Worm (Caenorhabditis elegans): ENCODE results near the gene ZK546.2.

ZK546.2 gene

DNA sequence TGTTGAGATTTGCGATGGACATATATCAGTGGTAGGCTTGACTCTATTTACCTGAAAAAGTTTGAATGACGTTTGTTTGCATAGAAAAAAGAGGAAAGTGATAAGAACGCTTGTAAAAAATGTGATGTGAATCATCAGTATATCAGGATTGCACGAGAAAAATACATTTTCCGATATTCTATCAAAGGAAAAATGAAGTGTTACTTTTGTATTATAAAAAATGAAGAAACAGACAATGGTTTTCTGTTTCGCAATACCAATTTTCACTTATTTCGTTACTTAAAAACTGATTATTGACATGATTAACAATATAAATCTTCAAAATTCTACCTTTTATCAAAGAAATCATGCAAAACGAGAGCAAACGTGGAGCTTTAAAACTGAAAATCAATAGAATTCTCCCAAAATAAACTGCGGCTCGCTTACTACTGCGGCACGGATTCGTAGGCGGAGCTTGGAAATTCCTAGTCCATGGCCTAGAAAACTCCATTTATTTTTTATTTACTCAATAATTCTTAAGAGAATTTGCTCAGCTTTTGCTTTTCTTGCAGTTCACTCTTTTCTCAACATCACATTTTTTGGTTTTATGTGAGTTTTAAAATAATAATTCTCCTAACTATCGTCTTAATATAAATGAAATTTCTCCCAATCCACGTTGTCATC lies 47.8 kb downstream of the ZK546.2 start, which contains the start of the genes eif-1 and vps-24 (continued):
- TF ChIP-seq ztf-4 (tag; optimal IDR thresholded peaks at IDR 0.05) (no peak), ceh-63 (GFP tag; optimal IDR thresholded peaks at IDR 0.05) (no peak), hlh-17 (GFP tag; optimal IDR thresholded peaks at IDR 0.05; ENCODE audit: borderline replicate concordance) (no peak), nhr-47 (tag; optimal IDR thresholded peaks at IDR 0.05) (peak; percentile 46), pqm-1 (tag; optimal IDR thresholded peaks at IDR 0.05) (no peak), alr-1 (tag; optimal IDR thresholded peaks at IDR 0.05; ENCODE audit: borderline replicate concordance) (no peak), sptf-1 (tag; optimal IDR thresholded peaks at IDR 0.05) (no peak), sox-4 (tag; optimal IDR thresholded peaks at IDR 0.05) (no peak), nhr-20 (tag; optimal IDR thresholded peaks at IDR 0.05) (peak; percentile 27), Y116A8C.19 (tag; optimal IDR thresholded peaks at IDR 0.05; ENCODE audit: borderline replicate concordance) (no peak), fos-1 (tag; optimal IDR thresholded peaks at IDR 0.05) (no peak), nhr-19 (GFP tag; conservative IDR thresholded peaks at IDR 0.05) (no peak), fkh-10 (GFP tag; optimal IDR thresholded peaks at IDR 0.05) (no peak), skn-1 (tag; optimal IDR thresholded peaks at IDR 0.05) (peak; percentile 2), nhr-77 (tag; optimal IDR thresholded peaks at IDR 0.05) (no peak), ama-1 (optimal IDR thresholded peaks at IDR 0.05) (no peak), efl-3 (GFP tag; optimal IDR thresholded peaks at IDR 0.05) (no peak), hpl-2 (GFP tag; optimal IDR thresholded peaks at IDR 0.05) (no peak), C34B4.2 (tag; optimal IDR thresholded peaks at IDR 0.05) (no peak), ces-1 (GFP tag; optimal IDR thresholded peaks at IDR 0.05) (no peak), efl-1 (optimal IDR thresholded peaks at IDR 0.05) (peak; percentile 57 to 64), efl-1 (GFP tag; optimal IDR thresholded peaks at IDR 0.05 in 1 of 2) (peak; percentile 72 to 95), lin-14 (GFP tag; optimal IDR thresholded peaks at IDR 0.05) (peak; percentile 49), nhr-28 (tag; optimal IDR thresholded peaks at IDR 0.05) (no peak), blmp-1 (tag; optimal IDR thresholded peaks at IDR 0.05) (peak; percentile 12), elt-3 (tag; optimal IDR thresholded peaks at IDR 0.05) (no peak), jun-1 (tag; optimal IDR thresholded peaks at IDR 0.05) (no peak), mdl-1 (tag; optimal IDR thresholded peaks at IDR 0.05) (no peak), snpc-4 (tag; optimal IDR thresholded peaks at IDR 0.05) (peak; percentile 29), swsn-7 (tag; optimal IDR thresholded peaks at IDR 0.05) (peak; percentile 12), nhr-71 (tag; optimal IDR thresholded peaks at IDR 0.05) (peak; percentile 55), nhr-76 (tag; optimal IDR thresholded peaks at IDR 0.05) (no peak), lin-15B (tag; optimal IDR thresholded peaks at IDR 0.05) (peak; percentile 56)

ce11 chrII:4994939-4995338 lies 49.1 kb downstream of the ZK546.2 start, which contains the start of gene rnh-1.0:
Gene rnh-1.0 (plus strand): TSS chrII:4995327.
- no peak for TF ChIP-seq unc-30 (tag; optimal IDR thresholded peaks at IDR 0.05)
- no peak for TF ChIP-seq pax-3 (tag; optimal IDR thresholded peaks at IDR 0.05)
- peak; percentile 47 for TF ChIP-seq mep-1 (tag; optimal IDR thresholded peaks at IDR 0.05)
- no peak for TF ChIP-seq nhr-19 (GFP tag; conservative IDR thresholded peaks at IDR 0.05)
- TF ChIP-seq ces-1 (GFP tag; optimal IDR thresholded peaks at IDR 0.05), result no peak
- no peak for TF ChIP-seq elt-3 (tag; optimal IDR thresholded peaks at IDR 0.05)
- no peak for TF ChIP-seq alr-1 (tag; optimal IDR thresholded peaks at IDR 0.05; ENCODE audit: borderline replicate concordance)
- TF ChIP-seq blmp-1 (tag; optimal IDR thresholded peaks at IDR 0.05), result peak; percentile 28
- peak; percentile 67 for TF ChIP-seq lin-14 (GFP tag; optimal IDR thresholded peaks at IDR 0.05)
- no peak for TF ChIP-seq hlh-17 (GFP tag; optimal IDR thresholded peaks at IDR 0.05; ENCODE audit: borderline replicate concordance)
- TF ChIP-seq efl-3 (GFP tag; optimal IDR thresholded peaks at IDR 0.05), result no peak
- no peak for TF ChIP-seq pqm-1 (tag; optimal IDR thresholded peaks at IDR 0.05)
- TF ChIP-seq irx-1 (tag; optimal IDR thresholded peaks at IDR 0.05), result no peak
- TF ChIP-seq nhr-85 (tag), result peak; percentile 74
- no peak for TF ChIP-seq fos-1 (tag; optimal IDR thresholded peaks at IDR 0.05)
- TF ChIP-seq tlp-1 (tag; optimal IDR thresholded peaks at IDR 0.05), result no peak
- TF ChIP-seq skn-1 (tag; optimal IDR thresholded peaks at IDR 0.05), result peak; percentile 19
- TF ChIP-seq F16B12.6 (tag; optimal IDR thresholded peaks at IDR 0.05), result no peak
- no peak for TF ChIP-seq elt-2 (tag; optimal IDR thresholded peaks at IDR 0.05)
- TF ChIP-seq C04F5.9 (tag; optimal IDR thresholded peaks at IDR 0.05), result no peak
- TF ChIP-seq unc-86 (tag; optimal IDR thresholded peaks at IDR 0.05), result no peak
- no peak for TF ChIP-seq lin-35 (GFP tag; optimal IDR thresholded peaks at IDR 0.05)
- TF ChIP-seq hpl-2 (GFP tag; optimal IDR thresholded peaks at IDR 0.05), result no peak
- TF ChIP-seq efl-1 (optimal IDR thresholded peaks at IDR 0.05), result no peak
- TF ChIP-seq efl-1 (GFP tag; optimal IDR thresholded peaks at IDR 0.05 in 1 of 2), result peak; percentile 9 to 93
- no peak for TF ChIP-seq Y116A8C.19 (tag; optimal IDR thresholded peaks at IDR 0.05; ENCODE audit: borderline replicate concordance)
- no peak for TF ChIP-seq unc-130 (tag; optimal IDR thresholded peaks at IDR 0.05)
- TF ChIP-seq fkh-8 (tag; optimal IDR thresholded peaks at IDR 0.05), result no peak
- no peak for TF ChIP-seq isw-1 (GFP tag; IDR thresholded peaks at IDR 0.05)
- TF ChIP-seq rnt-1 (tag; optimal IDR thresholded peaks at IDR 0.05), result peak; percentile 18
- TF ChIP-seq snu-23 (GFP tag; optimal IDR thresholded peaks at IDR 0.05), result peak; percentile 11
- TF ChIP-seq nhr-71 (tag; optimal IDR thresholded peaks at IDR 0.05), result peak; percentile 25
- peak in 2 of 3 experiments; percentile 28 to 30 for TF ChIP-seq dpl-1 (GFP tag; optimal IDR thresholded peaks at IDR 0.05)

Measured in whole organism, L1 larva.